Fruit fly (Drosophila melanogaster) whole organism, adult: ENCODE measurements around the gene crim.

Experiments used
- CG11617 ChIP-seq: fragments of 200-800 bp; sonication (Bioruptor generic); optimal IDR thresholded peaks from 2 replicates; lab custom pipeline; 2017; ENCODE audit warnings: mild to moderate bottlenecking, missing biosample characterization, missing genetic modification reagents, missing genetic modification characterization
- CG12768 ChIP-seq: fragments of 200-800 bp; sonication (Bioruptor generic); optimal IDR thresholded peaks from 2 replicates; lab custom pipeline; 2017; ENCODE audit warnings: missing biosample characterization, missing genetic modification characterization, mild to moderate bottlenecking, moderate library complexity, missing genetic modification reagents
- CG14711 ChIP-seq: fragments of 200-800 bp; sonication (Bioruptor generic); optimal IDR thresholded peaks from 2 replicates; lab custom pipeline; 2018; ENCODE audit warnings: missing biosample characterization, mild to moderate bottlenecking, missing genetic modification characterization, moderate library complexity
- CG1620 ChIP-seq: fragments of 200-800 bp; sonication (Bioruptor generic); optimal IDR thresholded peaks from 2 replicates; lab custom pipeline; 2016; ENCODE audit warnings: missing biosample characterization, missing genetic modification characterization
- CG33017 ChIP-seq: fragments of 200-800 bp; sonication (Bioruptor generic); optimal IDR thresholded peaks from 2 replicates; lab custom pipeline; 2018; ENCODE audit warnings: missing biosample characterization, mild to moderate bottlenecking, missing genetic modification characterization, moderate library complexity
- CG5204 ChIP-seq: fragments of 200-800 bp; sonication (Bioruptor generic); optimal IDR thresholded peaks from 2 replicates; lab custom pipeline; 2016; ENCODE audit warnings: missing biosample characterization, missing genetic modification characterization
- CG7045 ChIP-seq: fragments of 200-800 bp; sonication (Bioruptor generic); optimal IDR thresholded peaks from 2 replicates; lab custom pipeline; 2017; ENCODE audit warnings: missing biosample characterization, mild to moderate bottlenecking, missing genetic modification characterization
- CG7101 ChIP-seq: fragments of 200-800 bp; sonication (Bioruptor generic); optimal IDR thresholded peaks from 2 replicates; lab custom pipeline; 2018; ENCODE audit warnings: missing biosample characterization, mild to moderate bottlenecking, missing genetic modification characterization, moderate library complexity
- Clk ChIP-seq: fragments of 200-800 bp; sonication (Bioruptor generic); optimal IDR thresholded peaks from 2 replicates; lab custom pipeline; 2017; ENCODE audit warnings: missing biosample characterization, missing genetic modification characterization
- Crg-1 ChIP-seq: fragments of 200-800 bp; sonication (Bioruptor generic); optimal IDR thresholded peaks from 2 replicates; lab custom pipeline; 2016; ENCODE audit warnings: missing biosample characterization, missing genetic modification characterization
- Hr96 ChIP-seq: fragments of 200-800 bp; sonication (Bioruptor generic); optimal IDR thresholded peaks from 2 replicates; lab custom pipeline; 2016; ENCODE audit warnings: missing biosample characterization, missing genetic modification characterization
- Mnt ChIP-seq: fragments of 200-800 bp; sonication (Bioruptor generic); optimal IDR thresholded peaks from 2 replicates; lab custom pipeline; 2016; ENCODE audit warnings: missing biosample characterization, mild to moderate bottlenecking, missing genetic modification characterization
- bab1 ChIP-seq: fragments of 200-800 bp; sonication (Bioruptor generic); optimal IDR thresholded peaks from 3 replicates; lab custom pipeline; 2019; ENCODE audit warnings: missing biosample characterization, mild to moderate bottlenecking, missing genetic modification characterization, moderate library complexity
- cic ChIP-seq: fragments of 200-800 bp; sonication (Bioruptor generic); optimal IDR thresholded peaks from 2 replicates; lab custom pipeline; 2017; ENCODE audit warnings: missing biosample characterization, mild to moderate bottlenecking, missing genetic modification characterization, moderate library complexity
- cnc ChIP-seq, 2 experiments: fragments of >200 bp; optimal IDR thresholded peaks; 2 replicates each; lab custom pipeline; 2017
- kay ChIP-seq: fragments of 200-800 bp; sonication (Bioruptor generic); peaks from one replicate; lab custom pipeline; 2016; ENCODE audit warnings: missing biosample characterization, missing genetic modification characterization, borderline replicate concordance
- ovo ChIP-seq: fragments of 200-800 bp; sonication (Bioruptor generic); optimal IDR thresholded peaks from 2 replicates; lab custom pipeline; 2016; ENCODE audit warnings: missing biosample characterization, missing genetic modification characterization
- pad ChIP-seq: fragments of 200-800 bp; sonication (Bioruptor generic); optimal IDR thresholded peaks from 3 replicates; lab custom pipeline; 2017; ENCODE audit warnings: missing biosample characterization, missing genetic modification characterization, mild to moderate bottlenecking, moderate library complexity, missing genetic modification reagents
- tj ChIP-seq: fragments of 200-800 bp; sonication (Bioruptor generic); optimal IDR thresholded peaks from 3 replicates; lab custom pipeline; 2017; ENCODE audit warnings: missing biosample characterization, mild to moderate bottlenecking, missing genetic modification characterization, moderate library complexity
- toe ChIP-seq: fragments of 200-800 bp; sonication (Bioruptor generic); optimal IDR thresholded peaks from 2 replicates; lab custom pipeline; 2016; ENCODE audit warnings: missing biosample characterization, missing genetic modification characterization

The crim gene

DNA sequence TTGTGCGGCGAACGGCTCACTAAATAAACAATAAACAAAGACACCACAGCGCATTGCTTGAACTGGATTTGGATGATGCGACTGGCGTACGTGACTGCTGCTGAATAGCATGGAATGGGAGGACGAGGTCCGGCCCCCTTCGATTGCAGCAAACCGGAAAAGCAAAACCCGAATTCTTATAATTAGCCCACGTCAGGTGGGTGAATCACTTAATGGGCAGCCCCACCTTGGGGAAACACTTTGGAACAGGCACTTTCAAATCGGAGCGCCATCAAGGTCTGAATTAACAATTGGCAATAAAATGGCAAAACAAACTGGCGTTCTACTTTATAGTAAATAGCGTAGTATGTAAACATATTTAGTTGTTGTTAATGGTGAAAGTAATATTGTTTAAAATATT, 15.4 kb downstream of the crim start:
- TF ChIP-seq CG12768 (GFP tag; lab: Kevin White, UChicago) (no peak), kay (GFP tag; lab: Kevin White, UChicago) (peak; percentile 18)

DNA sequence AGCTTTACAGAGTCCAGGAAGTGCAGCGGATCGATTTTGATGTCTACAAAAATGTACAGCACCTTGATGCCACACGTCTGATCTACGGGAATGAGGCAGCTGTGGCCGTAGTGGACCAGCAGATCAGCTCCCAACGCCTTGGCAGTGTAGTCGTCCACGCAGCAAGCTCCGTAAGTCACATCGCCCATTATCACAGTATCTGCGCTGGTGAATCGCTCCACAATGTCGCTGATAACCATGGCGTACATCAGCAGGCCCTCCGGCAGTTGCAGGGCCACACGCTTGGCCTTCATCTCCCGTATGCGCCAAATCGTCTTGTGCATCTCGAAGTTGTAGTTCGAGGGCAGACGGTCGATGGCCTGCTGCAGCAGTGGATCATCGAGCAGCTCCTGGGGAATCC, 16.1 kb downstream of the crim start:
- TF ChIP-seq pad (GFP tag; lab: Kevin White, UChicago) (no peak), CG33017 (tag; lab: Kevin White, UChicago) (no peak), toe (GFP tag; lab: Kevin White, UChicago) (no peak), CG5204 (GFP tag; lab: Kevin White, UChicago) (no peak), CG7101 (tag; lab: Kevin White, UChicago) (no peak), Mnt (no peak), CG14711 (tag; lab: Kevin White, UChicago) (no peak), cic (GFP tag; lab: Kevin White, UChicago) (no peak), Hr96 (GFP tag; lab: Kevin White, UChicago) (no peak)

- TF ChIP-seq cic (GFP tag; lab: Kevin White, UChicago) (no peak), pad (GFP tag; lab: Kevin White, UChicago) (no peak), Clk (no peak), toe (GFP tag; lab: Kevin White, UChicago) (no peak), kay (GFP tag; lab: Kevin White, UChicago) (no peak), CG5204 (GFP tag; lab: Kevin White, UChicago) (no peak), CG11617 (GFP tag; lab: Kevin White, UChicago) (no peak)
These were observed 18.3 kb downstream of the crim start for dm6 chr3L:11692853-11693252.

DNA sequence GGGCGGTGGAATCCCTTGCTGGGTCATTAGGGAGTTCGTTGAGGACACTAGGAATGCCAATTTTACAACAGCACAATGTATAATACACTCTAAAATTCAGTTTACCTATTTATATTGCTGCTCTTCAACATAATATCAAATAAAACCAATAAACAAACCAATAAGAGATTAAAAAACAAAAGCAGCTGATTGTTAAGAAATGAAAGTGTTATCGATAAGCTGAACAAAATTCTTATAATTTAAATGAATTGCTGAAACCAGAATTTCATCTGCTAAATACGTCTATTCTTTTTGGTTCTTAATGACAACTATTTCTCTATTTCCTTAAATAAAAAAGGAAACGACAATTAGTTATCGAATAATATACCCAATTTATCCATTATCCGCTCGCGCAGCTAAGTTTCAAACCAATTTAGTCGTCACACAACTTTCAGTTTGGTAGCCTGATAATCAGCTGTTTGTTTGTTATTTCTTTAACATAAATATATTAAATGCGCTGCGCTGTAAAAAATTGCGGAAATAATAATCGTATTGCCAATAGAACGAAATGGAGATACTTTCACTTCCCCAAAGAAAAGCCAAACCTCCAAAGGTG, 19.9 kb downstream of the crim start, which contains the start of the genes Pldn and CG14135:
Gene Pldn (minus strand): TSS at position 197 of the 595 bp plus-strand sequence.
Gene CG14135 (plus strand): TSS at position 369 of the 595 bp plus-strand sequence.
- peak; percentile 2 for TF ChIP-seq bab1 (GFP tag; lab: Kevin White, UChicago)
- no peak for TF ChIP-seq CG7101 (tag; lab: Kevin White, UChicago)
- TF ChIP-seq kay (GFP tag; lab: Kevin White, UChicago): peak; percentile 90

dm6 chr3L:11689832-11690602, 21.2 kb downstream of the crim start:
- TF ChIP-seq CG33017 (tag; lab: Kevin White, UChicago) (peak; percentile 56), bab1 (GFP tag; lab: Kevin White, UChicago) (no peak), cic (GFP tag; lab: Kevin White, UChicago) (peak; percentile 92), tj (GFP tag; lab: Kevin White, UChicago) (no peak), CG7045 (GFP tag; lab: Kevin White, UChicago) (peak; percentile 3), CG14711 (tag; lab: Kevin White, UChicago) (no peak), CG11617 (GFP tag; lab: Kevin White, UChicago) (peak; percentile 70), Hr96 (GFP tag; lab: Kevin White, UChicago) (no peak), ovo (GFP tag; lab: Kevin White, UChicago) (peak; percentile 51), cnc (optimal IDR thresholded peaks at IDR 0.05; lab: Kevin White, UChicago) (no peak), CG7101 (tag; lab: Kevin White, UChicago) (peak; percentile 73), kay (GFP tag; lab: Kevin White, UChicago) (no peak), CG1620 (no peak), Clk (no peak), Crg-1 (GFP tag; lab: Kevin White, UChicago) (peak; percentile 24), pad (GFP tag; lab: Kevin White, UChicago) (no peak), CG12768 (GFP tag; lab: Kevin White, UChicago) (no peak), CG5204 (GFP tag; lab: Kevin White, UChicago) (no peak), Mnt (peak; percentile 74), toe (GFP tag; lab: Kevin White, UChicago) (no peak)

DNA sequence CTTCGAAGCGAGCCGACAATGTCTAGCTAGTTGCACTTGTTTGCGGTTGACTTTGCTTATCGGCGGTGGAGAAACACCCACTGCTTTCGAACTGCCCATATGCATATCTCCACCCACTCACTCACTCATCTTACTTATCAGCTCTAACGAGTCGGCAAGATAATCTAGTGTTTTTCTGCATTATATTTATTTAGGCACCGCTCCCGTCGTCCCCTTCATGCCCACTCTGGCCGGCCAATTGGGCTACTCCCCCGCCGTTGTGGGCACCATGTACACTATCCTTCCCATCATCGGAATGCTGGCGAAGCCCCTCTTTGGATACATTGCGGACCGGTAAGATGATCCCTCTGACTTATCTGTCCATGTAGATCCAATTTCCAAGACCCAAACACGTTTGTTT, 25.3 kb downstream of the crim start:
- TF ChIP-seq CG5204 (GFP tag; lab: Kevin White, UChicago) (no peak), toe (GFP tag; lab: Kevin White, UChicago) (no peak), cic (GFP tag; lab: Kevin White, UChicago) (peak; percentile 39), CG12768 (GFP tag; lab: Kevin White, UChicago) (peak; percentile 16)

DNA sequence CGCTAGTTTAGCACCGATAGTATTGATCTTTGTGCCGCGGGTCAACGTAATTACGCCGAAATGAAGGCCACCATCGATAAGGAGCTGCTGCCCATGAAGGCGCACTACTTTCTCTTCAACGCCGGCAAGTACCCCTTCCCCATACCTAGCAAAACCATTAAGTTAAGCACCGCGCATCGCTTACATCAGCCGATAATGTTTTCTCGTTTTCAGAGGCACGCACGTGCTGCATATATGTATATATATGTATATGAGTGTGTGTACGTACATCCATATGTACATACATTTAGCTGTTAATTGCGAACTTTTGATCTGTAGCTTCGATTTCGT, 26.7 kb downstream of the crim start:
- no peak for TF ChIP-seq cnc (optimal IDR thresholded peaks at IDR 0.05; lab: Kevin White, UChicago)
- TF ChIP-seq CG1620: no peak
- peak; percentile 78 for TF ChIP-seq tj (GFP tag; lab: Kevin White, UChicago)
- TF ChIP-seq kay (GFP tag; lab: Kevin White, UChicago): no peak
- no peak for TF ChIP-seq CG14711 (tag; lab: Kevin White, UChicago)
- no peak for TF ChIP-seq CG12768 (GFP tag; lab: Kevin White, UChicago)
